Worm (Caenorhabditis elegans) whole organism, early embryonic: ENCODE measurements around the gene C15C7.4.

Source experiments
- B0310.2 ChIP-seq: sonication (generic microtip); optimal IDR thresholded peaks from 2 replicates; lab custom pipeline; 2016; ENCODE audit warnings: mild to moderate bottlenecking, missing genetic modification characterization, missing compliant biosample characterization
- F13C5.2 ChIP-seq: sonication (generic microtip); optimal IDR thresholded peaks from 2 replicates; lab custom pipeline; 2017; ENCODE audit warnings: mild to moderate bottlenecking, missing genetic modification characterization, inconsistent platforms, missing compliant biosample characterization
- aly-1 ChIP-seq: sonication (generic microtip); optimal IDR thresholded peaks from 2 replicates; lab custom pipeline; 2016; ENCODE audit warnings: missing genetic modification characterization, missing compliant biosample characterization
- ama-1 ChIP-seq: fragments of 150-350 bp; optimal IDR thresholded peaks from 2 replicates; lab custom pipeline; 2014
- ceh-13 ChIP-seq: fragments of 200-800 bp; sonication (Bioruptor generic); optimal IDR thresholded peaks from 2 replicates; lab custom pipeline; 2018; ENCODE audit warnings: mild to moderate bottlenecking, missing genetic modification characterization, missing compliant biosample characterization
- ceh-36 ChIP-seq: sonication (generic microtip); optimal IDR thresholded peaks from 2 replicates; lab custom pipeline; 2016; ENCODE audit warnings: missing genetic modification characterization, inconsistent platforms, missing compliant biosample characterization
- ets-7 ChIP-seq: sonication (generic microtip); optimal IDR thresholded peaks from 2 replicates; lab custom pipeline; 2016; ENCODE audit warnings: missing genotype, missing genetic modification characterization, missing compliant biosample characterization
- flt-1 ChIP-seq: fragments of 200-800 bp; sonication (Bioruptor generic); IDR thresholded peaks from 2 replicates; pipeline ENCODE4 v1.3.6; 2022; ENCODE audit warnings: missing genetic modification characterization, missing compliant biosample characterization
- hmbx-1 ChIP-seq: sonication (generic microtip); optimal IDR thresholded peaks from 2 replicates; lab custom pipeline; 2016; ENCODE audit warnings: mild to moderate bottlenecking, missing genetic modification characterization, missing compliant biosample characterization
- hmg-4 ChIP-seq: fragments of 200-800 bp; sonication (Bioruptor generic); optimal IDR thresholded peaks from 2 replicates; lab custom pipeline; 2018; ENCODE audit warnings: mild to moderate bottlenecking, missing genetic modification characterization, missing compliant biosample characterization
- hnd-1 ChIP-seq: sonication (generic microtip); optimal IDR thresholded peaks from 2 replicates; lab custom pipeline; 2016; ENCODE audit warnings: missing genetic modification characterization, missing compliant biosample characterization
- pes-1 ChIP-seq: fragments of 200-800 bp; sonication (Bioruptor generic); IDR thresholded peaks from 2 replicates; pipeline ENCODE4 v1.3.6; 2022; ENCODE audit warnings: missing genetic modification reagents, missing genetic modification characterization, missing compliant biosample characterization
- scrt-1 ChIP-seq: fragments of 200-800 bp; sonication (Bioruptor generic); IDR thresholded peaks from 2 replicates; pipeline ENCODE4 v1.3.6; 2022; ENCODE audit warnings: missing genetic modification characterization, missing compliant biosample characterization
- sea-1 ChIP-seq: fragments of 200-800 bp; sonication (Bioruptor generic); conservative IDR thresholded peaks from 2 replicates; pipeline ENCODE4 v1.3.6; 2022; ENCODE audit warnings: missing genetic modification characterization, missing compliant biosample characterization
- tbx-11 ChIP-seq: fragments of 200-800 bp; sonication (Bioruptor generic); IDR thresholded peaks from 2 replicates; pipeline ENCODE4 v1.3.6; 2022; ENCODE audit warnings: missing genetic modification characterization, missing compliant biosample characterization
- tbx-37 ChIP-seq: fragments of 200-800 bp; sonication (Bioruptor generic); conservative IDR thresholded peaks from 2 replicates; pipeline ENCODE4 v1.3.6; 2022; ENCODE audit warnings: missing genetic modification reagents, missing genetic modification characterization, missing compliant biosample characterization
- tra-4 ChIP-seq: sonication (generic microtip); optimal IDR thresholded peaks from 2 replicates; lab custom pipeline; 2017; ENCODE audit warnings: missing genetic modification characterization, missing compliant biosample characterization

The C15C7.4 gene

DNA sequence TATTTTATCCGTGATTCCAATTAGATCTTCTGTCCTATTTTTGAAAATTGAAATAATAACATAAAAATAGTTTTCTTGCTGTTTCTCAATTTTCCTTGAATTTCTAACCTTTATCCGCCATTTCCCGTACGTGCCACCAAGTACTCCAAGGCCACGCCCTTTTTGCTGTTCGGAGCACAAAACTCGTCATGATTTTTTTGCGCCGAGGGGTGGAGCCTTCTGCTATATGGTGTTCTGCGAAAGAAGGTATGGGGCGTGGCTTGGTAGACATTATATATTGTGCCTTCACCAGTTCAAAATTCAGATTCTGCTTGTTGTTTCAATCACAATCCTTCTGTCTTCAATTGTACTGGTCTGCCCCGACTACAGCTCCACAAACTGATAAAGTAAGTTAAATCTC, at the start of gene C15C7.4:
C15C7.4 (plus strand) TSS at position 301 of the 400 bp plus-strand sequence.
- TF ChIP-seq F13C5.2, result no peak
- no peak for TF ChIP-seq scrt-1 (GFP tag; lab: Robert Waterston, UW)
- TF ChIP-seq tbx-37 (GFP tag; lab: Robert Waterston, UW), result no peak
- no peak for TF ChIP-seq B0310.2 (tag; lab: Kevin White, UChicago)
- no peak for TF ChIP-seq ceh-13 (GFP tag; lab: Kevin White, UChicago)
- TF ChIP-seq sea-1 (GFP tag; lab: Robert Waterston, UW), result no peak
- no peak for TF ChIP-seq hmg-4 (GFP tag; lab: Kevin White, UChicago)

ce11 chrX:3099832-3100231, 45.5 kb upstream of the C15C7.4 start, which contains the start of gene sec-3:
Gene sec-3 (minus strand): TSS chrX:3099852.
- TF ChIP-seq F13C5.2 (peak; percentile 88), flt-1 (GFP tag; lab: Robert Waterston, UW) (peak; percentile 45; the same call in 1 of the 2 replicates), hnd-1 (tag; lab: Kevin White, UChicago) (peak; percentile 13), tbx-37 (GFP tag; lab: Robert Waterston, UW) (peak; percentile 29; the same call in 1 of the 2 replicates), B0310.2 (tag; lab: Kevin White, UChicago) (no peak), hmg-4 (GFP tag; lab: Kevin White, UChicago) (peak; percentile 55), sea-1 (GFP tag; lab: Robert Waterston, UW) (peak; percentile 65; the same call in 1 of the 2 replicates), scrt-1 (GFP tag; lab: Robert Waterston, UW) (peak; percentile 58; the same call in 1 of the 2 replicates), ama-1 (no peak), tbx-11 (GFP tag; lab: Robert Waterston, UW) (0 out of 2 replicates have a peak, but pooled peaks have one; percentile 28), pes-1 (GFP tag; lab: Robert Waterston, UW) (peak; percentile 75), ceh-36 (tag; lab: Kevin White, UChicago) (peak; percentile 38), ceh-13 (GFP tag; lab: Kevin White, UChicago) (no peak), tra-4 (peak; percentile 13), hmbx-1 (tag; lab: Kevin White, UChicago) (peak; percentile 19), ets-7 (tag; lab: Kevin White, UChicago) (no peak), aly-1 (no peak)

- TF ChIP-seq scrt-1 (GFP tag; lab: Robert Waterston, UW) (no peak), tbx-11 (GFP tag; lab: Robert Waterston, UW) (no peak), ceh-13 (GFP tag; lab: Kevin White, UChicago) (no peak), tra-4 (no peak), hmg-4 (GFP tag; lab: Kevin White, UChicago) (no peak), sea-1 (GFP tag; lab: Robert Waterston, UW) (no peak), ets-7 (tag; lab: Kevin White, UChicago) (no peak), ceh-36 (tag; lab: Kevin White, UChicago) (no peak), hmbx-1 (tag; lab: Kevin White, UChicago) (no peak)
These were observed 43.8 kb upstream of the C15C7.4 start for ce11 chrX:3101562-3101961.

- TF ChIP-seq aly-1 (no peak), scrt-1 (GFP tag; lab: Robert Waterston, UW) (no peak), B0310.2 (tag; lab: Kevin White, UChicago) (no peak), flt-1 (GFP tag; lab: Robert Waterston, UW) (no peak), tbx-11 (GFP tag; lab: Robert Waterston, UW) (no peak), ets-7 (tag; lab: Kevin White, UChicago) (no peak), pes-1 (GFP tag; lab: Robert Waterston, UW) (no peak), ceh-13 (GFP tag; lab: Kevin White, UChicago) (no peak)
These were observed 43.2 kb upstream of the C15C7.4 start, which contains the start of gene ztf-13 for ce11 chrX:3102165-3102564. Gene ztf-13 (minus strand): TSS chrX:3102175.

DNA sequence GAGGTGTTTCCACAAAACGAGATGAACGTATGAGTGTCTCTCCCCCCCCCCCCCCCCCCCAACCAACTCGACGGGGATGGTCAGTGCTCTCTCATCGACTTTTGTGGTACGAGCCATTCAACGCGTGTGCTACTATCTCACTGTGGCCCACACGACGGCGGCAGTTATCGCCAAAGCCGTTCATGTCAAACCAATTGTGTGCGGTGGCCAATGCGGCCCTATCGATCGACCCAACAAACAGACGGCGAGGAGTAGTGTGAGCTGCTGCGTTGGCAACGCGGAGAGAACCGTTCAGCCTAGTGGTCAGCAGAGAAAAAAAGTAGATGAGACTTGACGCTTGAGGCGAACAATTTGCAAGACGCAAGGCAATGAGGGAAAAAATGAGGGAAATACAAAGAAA, 42.5 kb upstream of the C15C7.4 start:
- TF ChIP-seq B0310.2 (tag; lab: Kevin White, UChicago) (no peak), tra-4 (no peak), F13C5.2 (no peak), hnd-1 (tag; lab: Kevin White, UChicago) (no peak), hmg-4 (GFP tag; lab: Kevin White, UChicago) (peak; percentile 86), ceh-13 (GFP tag; lab: Kevin White, UChicago) (no peak), ets-7 (tag; lab: Kevin White, UChicago) (no peak), ceh-36 (tag; lab: Kevin White, UChicago) (no peak), tbx-37 (GFP tag; lab: Robert Waterston, UW) (no peak), ama-1 (no peak), flt-1 (GFP tag; lab: Robert Waterston, UW) (no peak), tbx-11 (GFP tag; lab: Robert Waterston, UW) (peak; percentile 8; the same call in 1 of the 2 replicates), sea-1 (GFP tag; lab: Robert Waterston, UW) (no peak), aly-1 (no peak), hmbx-1 (tag; lab: Kevin White, UChicago) (no peak), scrt-1 (GFP tag; lab: Robert Waterston, UW) (no peak)

DNA sequence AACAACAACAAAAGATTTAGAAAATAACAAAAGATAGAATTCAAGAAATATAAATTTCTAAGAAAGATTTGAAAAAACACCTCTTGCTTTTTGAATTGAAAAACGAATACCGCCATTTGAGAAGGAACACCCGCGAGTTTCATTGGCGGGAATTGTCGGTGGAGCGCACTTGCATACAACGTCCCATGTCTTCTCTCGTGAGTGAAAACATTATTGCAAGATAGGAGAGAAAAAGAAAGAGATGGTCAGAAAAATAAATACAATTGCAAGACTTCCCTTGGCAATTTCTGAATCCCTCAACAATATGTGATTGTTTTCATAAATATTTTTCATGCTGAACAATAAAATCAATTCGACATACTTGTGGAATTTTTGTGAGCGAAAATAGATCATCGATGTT, 39.2 kb upstream of the C15C7.4 start, which contains the start of gene K10B3.5:
K10B3.5 (minus strand) TSS at position 343 of the 400 bp plus-strand sequence.
- TF ChIP-seq F13C5.2 (peak; percentile 30), aly-1 (no peak)

ce11 chrX:3108603-3109002, 36.8 kb upstream of the C15C7.4 start:
- no peak for TF ChIP-seq F13C5.2

DNA sequence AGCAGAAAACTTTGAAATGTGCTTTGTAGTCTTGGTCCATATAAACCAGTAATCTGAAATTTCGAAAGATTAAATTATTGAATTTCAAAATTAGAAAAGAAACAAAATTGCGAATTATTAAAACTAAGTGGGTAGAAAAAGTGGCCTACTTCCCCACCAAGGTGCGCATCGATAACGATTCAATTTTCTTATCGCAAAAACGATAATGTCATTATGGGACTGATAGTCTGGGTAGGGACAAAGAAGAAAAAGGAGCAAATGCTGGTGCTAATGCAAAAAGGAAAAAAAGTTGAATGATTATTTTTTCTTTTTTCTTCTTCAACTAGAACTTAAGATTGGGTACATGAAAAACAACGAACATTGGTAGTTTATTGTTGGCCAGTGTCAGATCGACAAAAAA, 34.8 kb upstream of the C15C7.4 start, which contains the start of gene gpcp-1:
gpcp-1 (minus strand) TSS at position 53 of the 400 bp plus-strand sequence.
- TF ChIP-seq ceh-13 (GFP tag; lab: Kevin White, UChicago) (no peak), scrt-1 (GFP tag; lab: Robert Waterston, UW) (no peak), B0310.2 (tag; lab: Kevin White, UChicago) (no peak), sea-1 (GFP tag; lab: Robert Waterston, UW) (no peak), F13C5.2 (no peak), hmbx-1 (tag; lab: Kevin White, UChicago) (no peak), hnd-1 (tag; lab: Kevin White, UChicago) (no peak), flt-1 (GFP tag; lab: Robert Waterston, UW) (no peak)
